Fruit fly (Drosophila melanogaster): ENCODE measurements around the gene CG31862.
A peak's percentile ranks its signal among the peaks of the same experiment; 100 is the strongest.

CG31862 gene

DNA sequence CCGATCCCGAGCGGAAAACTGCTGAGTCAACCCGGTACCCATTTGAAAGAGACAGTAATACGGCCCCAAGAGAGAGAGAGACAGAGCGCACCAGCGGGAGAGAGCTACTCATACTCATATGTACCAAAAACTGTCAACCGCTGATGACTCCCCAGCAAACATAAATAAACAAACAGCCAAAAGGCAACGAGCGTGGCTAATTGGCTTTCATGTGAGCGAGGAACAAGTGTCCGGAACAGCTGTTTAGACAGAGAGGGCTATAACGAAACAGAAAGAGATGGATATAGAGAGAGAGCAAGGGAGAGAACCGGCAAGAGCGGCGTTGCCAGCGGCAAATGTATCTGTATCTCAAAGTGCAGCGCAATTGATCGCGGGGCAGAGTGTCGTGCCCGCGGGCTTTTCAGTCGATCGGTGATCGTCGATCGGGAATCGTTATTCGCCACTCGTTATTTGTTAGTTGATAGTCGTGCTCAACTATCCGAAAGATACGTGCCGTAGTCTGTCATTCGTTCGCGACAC is 27.4 kb downstream of the CG31862 start (continued):
- TF ChIP-seq bsh (GFP tag; optimal IDR thresholded peaks at IDR 0.05) (no peak), BtbVII (GFP tag; optimal IDR thresholded peaks at IDR 0.05) (peak; percentile 55), cwo (GFP tag; optimal IDR thresholded peaks at IDR 0.05) (peak; percentile 33), pita (GFP tag; optimal IDR thresholded peaks at IDR 0.05) (no peak), nau (GFP tag; optimal IDR thresholded peaks at IDR 0.05) (peak; percentile 64), sr (GFP tag; IDR thresholded peaks at IDR 0.05) (peak; percentile 15; the same call in 1 of the 3 replicates), Pdp1 (GFP tag; optimal IDR thresholded peaks at IDR 0.05) (peak in 1 of 2 experiments; percentile 10), Nf-YC (tag; optimal IDR thresholded peaks at IDR 0.05) (peak; percentile 74), pnt (GFP tag; optimal IDR thresholded peaks at IDR 0.05) (no peak), HLH4C (GFP tag; IDR thresholded peaks at IDR 0.05; ENCODE audit: partially characterized antibody) (no peak), CG34224 (GFP tag; IDR thresholded peaks at IDR 0.05; ENCODE audit: partially characterized antibody) (no peak), Ada2b (GFP tag; IDR thresholded peaks at IDR 0.05) (no peak), Awh (GFP tag; IDR thresholded peaks at IDR 0.05) (peak; percentile 76), CG14441 (GFP tag; IDR thresholded peaks at IDR 0.05) (peak; percentile 17; the same call in 1 of the 2 replicates), lab (GFP tag; optimal IDR thresholded peaks at IDR 0.05) (peak; percentile 54), chif (GFP tag; optimal IDR thresholded peaks at IDR 0.05) (no peak), Med (GFP tag) (peak; percentile 71), CG10462 (GFP tag; optimal IDR thresholded peaks at IDR 0.05) (no peak), CG5245 (GFP tag; optimal IDR thresholded peaks at IDR 0.05) (no peak), CG3281 (GFP tag; optimal IDR thresholded peaks at IDR 0.05) (peak; percentile 36), Opbp (GFP tag; IDR thresholded peaks at IDR 0.05; ENCODE audit: partially characterized antibody) (no peak), cas (GFP tag; IDR thresholded peaks at IDR 0.05) (no peak), usp (GFP tag; optimal IDR thresholded peaks at IDR 0.05) (no peak), dpn (GFP tag; optimal IDR thresholded peaks at IDR 0.05) (no peak), pfk (GFP tag; optimal IDR thresholded peaks at IDR 0.05) (peak; percentile 30), tll (GFP tag; optimal IDR thresholded peaks at IDR 0.05) (peak in 1 of 2 experiments; percentile 8), vnd (GFP tag; IDR thresholded peaks at IDR 0.05; ENCODE audit: partially characterized antibody) (no peak), CG10543 (GFP tag; optimal IDR thresholded peaks at IDR 0.05) (peak; percentile 68), Blimp-1 (GFP tag; optimal IDR thresholded peaks at IDR 0.05) (no peak), CG10321 (GFP tag; IDR thresholded peaks at IDR 0.05) (peak; percentile 46; the same call in 1 of the 2 replicates), CG6683 (GFP tag; optimal IDR thresholded peaks at IDR 0.05) (peak; percentile 22), Mes4 (GFP tag; optimal IDR thresholded peaks at IDR 0.05) (peak; percentile 18), Drgx (GFP tag; IDR thresholded peaks at IDR 0.05) (peak; percentile 60), CG1529 (GFP tag; optimal IDR thresholded peaks at IDR 0.05) (no peak), CG11723 (GFP tag; optimal IDR thresholded peaks at IDR 0.05) (peak; percentile 58), CG32532 (GFP tag; IDR thresholded peaks at IDR 0.05) (peak; percentile 27; the same call in 1 of the 2 replicates), CG18599 (GFP tag; optimal IDR thresholded peaks at IDR 0.05) (peak; percentile 44), oc (tag; optimal IDR thresholded peaks at IDR 0.05) (peak; percentile 65), Lhr (GFP tag; optimal IDR thresholded peaks at IDR 0.05) (no peak), CG5953 (GFP tag; IDR thresholded peaks at IDR 0.05) (no peak), CG16815 (GFP tag; optimal IDR thresholded peaks at IDR 0.05) (no peak), CG2129 (GFP tag; IDR thresholded peaks at IDR 0.05; ENCODE audit: partially characterized antibody) (no peak), Mad (GFP tag; optimal IDR thresholded peaks at IDR 0.05) (no peak), kah (GFP tag; optimal IDR thresholded peaks at IDR 0.05) (peak; percentile 96), stwl (tag; optimal IDR thresholded peaks at IDR 0.05) (peak; percentile 14), Xbp1 (GFP tag; optimal IDR thresholded peaks at IDR 0.05) (no peak), disco-r (GFP tag; optimal IDR thresholded peaks at IDR 0.05) (peak; percentile 51), Taf1 (GFP tag; IDR thresholded peaks at IDR 0.05) (no peak), bab2 (GFP tag; optimal IDR thresholded peaks at IDR 0.05) (no peak)
